Fruit fly (Drosophila melanogaster) whole organism, wandering third instar larva: ENCODE data around the gene CG17472.
A peak's percentile ranks its signal among the peaks of the same experiment; 100 is the strongest.

Experiments used
- CG32264 ChIP-seq: fragments of 200-800 bp; sonication (Bioruptor generic); optimal IDR thresholded peaks from 2 replicates; lab custom pipeline; 2016; ENCODE audit warnings: missing biosample characterization, missing genetic modification characterization
- CG9705 ChIP-seq: fragments of 200-800 bp; sonication (Bioruptor generic); optimal IDR thresholded peaks from 2 replicates; lab custom pipeline; 2018; ENCODE audit warnings: missing biosample characterization, mild to moderate bottlenecking, missing genetic modification characterization
- GATAd ChIP-seq: sonication (Bioruptor generic); optimal IDR thresholded peaks from 2 replicates; lab custom pipeline; 2016; ENCODE audit warnings: missing biosample characterization, missing genetic modification characterization
- HLH106 ChIP-seq: fragments of 200-800 bp; optimal IDR thresholded peaks from 3 replicates; lab custom pipeline; 2019; ENCODE audit warnings: missing biosample characterization, mild to moderate bottlenecking, missing genetic modification characterization, moderate library complexity
- Hnf4 ChIP-seq: fragments of 200-800 bp; sonication (Bioruptor generic); optimal IDR thresholded peaks from 2 replicates; lab custom pipeline; 2016; ENCODE audit warnings: missing biosample characterization, mild to moderate bottlenecking, missing genetic modification characterization
- Hr78 ChIP-seq: fragments of >200 bp; optimal IDR thresholded peaks from 2 replicates; lab custom pipeline; 2017; ENCODE audit warnings: missing biosample characterization, missing genetic modification characterization
- Hr83 ChIP-seq: fragments of 200-300 bp; sonication (Bioruptor generic); optimal IDR thresholded peaks from 2 replicates; lab custom pipeline; 2016; ENCODE audit warnings: missing biosample characterization, mild to moderate bottlenecking, missing genetic modification characterization, moderate library complexity; ENCODE audit not compliant: poor library complexity, severe bottlenecking
- Jra ChIP-seq: sonication (Bioruptor generic); optimal IDR thresholded peaks from 2 replicates; lab custom pipeline; 2016; ENCODE audit warnings: missing biosample characterization, missing genetic modification characterization
- Mio ChIP-seq: sonication (Bioruptor generic); optimal IDR thresholded peaks from 2 replicates; lab custom pipeline; 2016; ENCODE audit warnings: missing biosample characterization, missing genetic modification characterization
- Myc ChIP-seq: fragments of >200 bp; optimal IDR thresholded peaks from 2 replicates; lab custom pipeline; 2017
- N ChIP-seq: fragments of >200 bp; optimal IDR thresholded peaks from 2 replicates; lab custom pipeline; 2018; ENCODE audit warnings: missing biosample characterization, missing external identifiers, missing genetic modification characterization
- OdsH ChIP-seq: fragments of 200-800 bp; sonication (Bioruptor generic); optimal IDR thresholded peaks from 2 replicates; lab custom pipeline; 2016; ENCODE audit warnings: missing biosample characterization, mild to moderate bottlenecking, missing genetic modification characterization
- Rel ChIP-seq, 2 experiments: fragments of 200-800 bp; sonication (Bioruptor generic) in 1 of 2; optimal IDR thresholded peaks; 2 replicates in 1 of 2; 3 replicates in 1 of 2; lab custom pipeline; 2016 to 2019; ENCODE audit warnings: mild to moderate bottlenecking in 2 of 2, missing biosample characterization in 2 of 2, missing genetic modification characterization in 2 of 2, moderate library complexity in 1 of 2
- Sp1 ChIP-seq: fragments of 200-800 bp; sonication (Bioruptor generic); optimal IDR thresholded peaks from 3 replicates; lab custom pipeline; 2019; ENCODE audit warnings: missing biosample characterization, mild to moderate bottlenecking, missing genetic modification characterization, moderate library complexity
- Vsx2 ChIP-seq: fragments of 200-300, 225-300 bp; sonication (Bioruptor generic); optimal IDR thresholded peaks from 2 replicates; lab custom pipeline; 2018; ENCODE audit warnings: missing biosample characterization, missing genetic modification characterization; ENCODE audit not compliant: partially characterized antibody
- br ChIP-seq: fragments of 200-800 bp; sonication (Bioruptor generic); optimal IDR thresholded peaks from 2 replicates; lab custom pipeline; 2016; ENCODE audit warnings: missing biosample characterization, missing genetic modification characterization
- brk ChIP-seq: fragments of 200-800 bp; sonication (Bioruptor generic); optimal IDR thresholded peaks from 2 replicates; lab custom pipeline; 2016; ENCODE audit warnings: missing biosample characterization, mild to moderate bottlenecking, missing genetic modification characterization
- dl ChIP-seq, 2 experiments: fragments of 175-275, 200-275 bp in 1 of 2; fragments of 200-275 bp in 1 of 2; sonication (Bioruptor generic); optimal IDR thresholded peaks; lab custom pipeline; 2018; ENCODE audit warnings: mild to moderate bottlenecking in 2 of 2, missing biosample characterization in 2 of 2, missing genetic modification characterization in 2 of 2, moderate library complexity in 2 of 2; ENCODE audit not compliant: partially characterized antibody in 2 of 2, insufficient read depth in 1 of 2
- dmrt93B ChIP-seq: fragments of 200-800 bp; sonication (Bioruptor generic); optimal IDR thresholded peaks from 2 replicates; lab custom pipeline; 2018; ENCODE audit warnings: missing biosample characterization, mild to moderate bottlenecking, missing genetic modification characterization
- dsf ChIP-seq: sonication (Bioruptor generic); optimal IDR thresholded peaks from 2 replicates; lab custom pipeline; 2016; ENCODE audit warnings: missing biosample characterization, missing genetic modification characterization, borderline replicate concordance
- ey ChIP-seq: fragments of 200-800 bp; sonication (Bioruptor generic); optimal IDR thresholded peaks from 2 replicates; lab custom pipeline; 2016; ENCODE audit warnings: missing biosample characterization, missing genetic modification characterization
- foxo ChIP-seq, 2 experiments: fragments of 200-800 bp; sonication (Bioruptor generic); optimal IDR thresholded peaks; 2 replicates in 1 of 2; 3 replicates in 1 of 2; lab custom pipeline; 2016 to 2017; ENCODE audit warnings: missing biosample characterization in 2 of 2, missing genetic modification characterization in 2 of 2
- fru ChIP-seq: fragments of 200-800 bp; sonication (Bioruptor generic); optimal IDR thresholded peaks from 3 replicates; lab custom pipeline; 2016; ENCODE audit warnings: missing biosample characterization, mild to moderate bottlenecking, missing genetic modification characterization
- h ChIP-seq: fragments of 200-800 bp; sonication (Bioruptor generic); optimal IDR thresholded peaks from 3 replicates; lab custom pipeline; 2016; ENCODE audit warnings: missing biosample characterization, mild to moderate bottlenecking, missing genetic modification characterization
- jim ChIP-seq: fragments of 175-275, 200-325 bp; sonication (Bioruptor generic); optimal IDR thresholded peaks from 2 replicates; lab custom pipeline; 2016; ENCODE audit warnings: missing biosample characterization, mild to moderate bottlenecking, missing genetic modification characterization
- lola ChIP-seq: fragments of >200 bp; optimal IDR thresholded peaks from 2 replicates; lab custom pipeline; 2017; ENCODE audit warnings: missing biosample characterization, missing genetic modification characterization
- pan ChIP-seq: fragments of >200 bp; optimal IDR thresholded peaks from 2 replicates; lab custom pipeline; 2017
- psq ChIP-seq: fragments of 200-800 bp; sonication (Bioruptor generic); optimal IDR thresholded peaks from 3 replicates; lab custom pipeline; 2017; ENCODE audit warnings: missing biosample characterization, mild to moderate bottlenecking, missing genetic modification characterization, moderate library complexity
- rgr ChIP-seq: fragments of 200-800 bp; sonication (Bioruptor generic); optimal IDR thresholded peaks from 3 replicates; lab custom pipeline; 2016; ENCODE audit warnings: missing biosample characterization, mild to moderate bottlenecking, missing genetic modification characterization
- sv ChIP-seq: fragments of 200-800 bp; sonication (Bioruptor generic); optimal IDR thresholded peaks from 3 replicates; lab custom pipeline; 2016; ENCODE audit warnings: missing biosample characterization, missing genetic modification characterization
- tai ChIP-seq: sonication (Bioruptor generic); optimal IDR thresholded peaks from 2 replicates; lab custom pipeline; 2016; ENCODE audit warnings: missing biosample characterization, missing genetic modification characterization
- usp ChIP-seq: fragments of >200 bp; optimal IDR thresholded peaks from 2 replicates; lab custom pipeline; 2017; ENCODE audit warnings: missing biosample characterization, missing genetic modification characterization
- woc ChIP-seq: sonication (Bioruptor generic); optimal IDR thresholded peaks from 2 replicates; lab custom pipeline; 2016; ENCODE audit warnings: missing biosample characterization, mild to moderate bottlenecking, missing genetic modification characterization

The CG17472 gene

DNA sequence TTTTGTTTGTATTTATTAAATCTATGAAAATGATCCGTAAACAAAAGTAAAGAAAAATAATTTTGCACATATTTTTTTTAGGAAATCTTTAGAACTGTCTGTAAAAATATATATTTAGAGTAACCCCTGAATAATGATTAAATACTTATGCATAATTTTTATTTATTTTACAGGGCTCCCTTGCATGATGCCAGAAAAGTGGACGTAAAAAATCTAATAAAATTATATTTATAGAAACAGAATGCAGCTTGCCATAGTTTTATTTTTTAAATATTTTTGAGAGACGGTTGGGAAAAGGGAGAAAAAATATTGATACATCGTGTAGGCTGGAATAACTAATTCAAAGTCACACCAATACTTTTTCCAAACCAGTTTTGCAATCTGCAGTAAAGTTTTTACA, 14.3 kb downstream of the CG17472 start, which contains the start of gene CG18810:
CG18810 (plus strand) TSS at position 301 of the 400 bp plus-strand sequence.
- TF ChIP-seq woc (GFP tag; lab: Kevin White, UChicago): no peak
- no peak for TF ChIP-seq usp (GFP tag; lab: Kevin White, UChicago)
- TF ChIP-seq Hr83 (GFP tag; lab: Kevin White, UChicago): no peak
- TF ChIP-seq foxo (GFP tag; optimal IDR thresholded peaks at IDR 0.05; lab: Kevin White, UChicago): no peak
- TF ChIP-seq Hnf4 (GFP tag; lab: Kevin White, UChicago): no peak
- TF ChIP-seq ey: no peak
- TF ChIP-seq Sp1 (GFP tag; lab: Kevin White, UChicago): no peak
- no peak for TF ChIP-seq tai (GFP tag; lab: Kevin White, UChicago)
- TF ChIP-seq lola (GFP tag; lab: Kevin White, UChicago): no peak
- no peak for TF ChIP-seq jim (GFP tag; lab: Kevin White, UChicago)
- no peak for TF ChIP-seq CG32264 (GFP tag; lab: Kevin White, UChicago)
- TF ChIP-seq Myc (lab: Kevin White, UChicago): no peak
- TF ChIP-seq dmrt93B (GFP tag; lab: Kevin White, UChicago): no peak
- no peak for TF ChIP-seq N (GFP tag; lab: Kevin White, UChicago)
- TF ChIP-seq fru (GFP tag; lab: Kevin White, UChicago): no peak

DNA sequence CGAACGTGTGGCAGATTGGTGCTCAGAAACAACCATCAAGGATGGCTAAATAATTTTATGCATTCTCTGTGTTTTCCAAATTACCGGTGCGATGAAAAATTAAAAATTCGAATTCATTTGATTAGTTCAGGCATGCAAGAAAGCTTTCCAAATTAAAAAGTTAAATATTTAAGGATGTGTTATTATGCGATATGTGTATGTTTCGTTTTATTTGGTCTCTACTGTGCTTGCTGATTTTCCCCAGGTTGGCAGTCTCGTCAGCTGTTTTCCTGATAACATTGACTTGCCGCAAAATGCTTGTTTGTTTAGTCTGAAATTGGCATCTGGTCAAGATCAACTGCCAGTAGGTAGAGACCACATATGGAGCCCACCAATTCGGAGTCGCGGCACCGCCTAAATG, 15.6 kb downstream of the CG17472 start, which contains the start of gene CG2611:
CG2611 (plus strand) TSS at position 299 of the 400 bp plus-strand sequence.
- peak; percentile 77 for TF ChIP-seq woc (GFP tag; lab: Kevin White, UChicago)
- no peak for TF ChIP-seq psq (GFP tag; lab: Kevin White, UChicago)
- peak; percentile 63 for TF ChIP-seq h
- TF ChIP-seq ey: peak; percentile 39
- TF ChIP-seq Vsx2 (GFP tag; lab: Kevin White, UChicago): no peak
- no peak for TF ChIP-seq fru (GFP tag; lab: Kevin White, UChicago)
- TF ChIP-seq dsf: no peak
- no peak for TF ChIP-seq Hr78 (GFP tag; lab: Kevin White, UChicago)
- TF ChIP-seq HLH106 (tag; lab: Kevin White, UChicago): peak; percentile 55
- TF ChIP-seq OdsH (GFP tag; lab: Kevin White, UChicago): peak; percentile 60
- TF ChIP-seq CG9705: peak; percentile 32
- peak; percentile 79 for TF ChIP-seq Hr83 (GFP tag; lab: Kevin White, UChicago)
- TF ChIP-seq Rel (GFP tag; optimal IDR thresholded peaks at IDR 0.05; lab: Kevin White, UChicago): no peak
- no peak for TF ChIP-seq Rel (tag; optimal IDR thresholded peaks at IDR 0.05; lab: Kevin White, UChicago)
- TF ChIP-seq foxo (GFP tag; optimal IDR thresholded peaks at IDR 0.05; lab: Kevin White, UChicago): peak in 1 of 2 experiments; percentile 60
- TF ChIP-seq Jra: peak; percentile 15
- TF ChIP-seq rgr (GFP tag; lab: Kevin White, UChicago): peak; percentile 70
- no peak for TF ChIP-seq jim (GFP tag; lab: Kevin White, UChicago)
- TF ChIP-seq, all 38 proteins: peak for 10

DNA sequence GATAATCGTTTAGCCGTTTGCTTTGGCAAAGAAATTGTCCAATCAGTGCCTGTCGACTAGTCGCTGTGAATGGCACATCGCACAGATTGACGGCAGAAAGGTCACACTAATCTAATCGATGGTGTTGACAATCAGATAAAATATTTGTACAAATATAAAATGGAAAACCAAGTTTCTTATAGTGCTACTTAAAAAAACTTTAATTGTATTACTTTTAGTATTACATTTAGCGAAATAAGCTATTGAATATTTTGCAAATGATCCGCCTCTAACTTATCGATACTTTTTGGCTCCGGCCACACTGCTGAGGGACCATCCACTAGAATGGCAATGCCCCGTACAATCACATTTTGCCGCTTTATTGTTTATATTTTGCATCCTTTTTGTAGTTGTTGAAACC, 21.8 kb downstream of the CG17472 start, which contains the start of the genes brun and CG2614:
brun (minus strand) TSS at position 69 of the 400 bp plus-strand sequence.
CG2614 (plus strand) TSS at position 317 of the 400 bp plus-strand sequence.
- peak; percentile 89 for TF ChIP-seq woc (GFP tag; lab: Kevin White, UChicago)
- peak; percentile 81 for TF ChIP-seq GATAd
- no peak for TF ChIP-seq Rel (GFP tag; optimal IDR thresholded peaks at IDR 0.05; lab: Kevin White, UChicago)
- TF ChIP-seq Rel (tag; optimal IDR thresholded peaks at IDR 0.05; lab: Kevin White, UChicago): peak; percentile 37
- TF ChIP-seq sv (GFP tag; lab: Kevin White, UChicago): peak; percentile 74
- peak; percentile 67 for TF ChIP-seq Myc (lab: Kevin White, UChicago)
- no peak for TF ChIP-seq br (GFP tag; lab: Kevin White, UChicago)
- no peak for TF ChIP-seq dl (GFP tag; optimal IDR thresholded peaks at IDR 0.05; lab: Kevin White, UChicago; ENCODE audit: insufficient read depth in 1 of 2, partially characterized antibody in 2 of 2)
- TF ChIP-seq N (GFP tag; lab: Kevin White, UChicago): no peak
- peak in 1 of 2 experiments; percentile 84 for TF ChIP-seq foxo (GFP tag; optimal IDR thresholded peaks at IDR 0.05; lab: Kevin White, UChicago)
- peak; percentile 64 for TF ChIP-seq psq (GFP tag; lab: Kevin White, UChicago)
- TF ChIP-seq CG9705: peak; percentile 50
- no peak for TF ChIP-seq CG32264 (GFP tag; lab: Kevin White, UChicago)
- TF ChIP-seq rgr (GFP tag; lab: Kevin White, UChicago): peak; percentile 81
- TF ChIP-seq h: peak; percentile 83
- TF ChIP-seq HLH106 (tag; lab: Kevin White, UChicago): peak; percentile 74
- TF ChIP-seq ey: peak; percentile 77
- peak; percentile 47 for TF ChIP-seq Hr83 (GFP tag; lab: Kevin White, UChicago)
- peak; percentile 69 for TF ChIP-seq OdsH (GFP tag; lab: Kevin White, UChicago)

- TF ChIP-seq Sp1 (GFP tag; lab: Kevin White, UChicago): no peak
- TF ChIP-seq pan (lab: Kevin White, UChicago): no peak
- no peak for TF ChIP-seq fru (GFP tag; lab: Kevin White, UChicago)
- no peak for TF ChIP-seq brk (GFP tag; lab: Kevin White, UChicago)
- no peak for TF ChIP-seq jim (GFP tag; lab: Kevin White, UChicago)
- no peak for TF ChIP-seq h
- no peak for TF ChIP-seq ey
- no peak for TF ChIP-seq Jra
- TF ChIP-seq foxo (GFP tag; optimal IDR thresholded peaks at IDR 0.05; lab: Kevin White, UChicago): no peak
- TF ChIP-seq Rel (GFP tag; optimal IDR thresholded peaks at IDR 0.05; lab: Kevin White, UChicago): no peak
- TF ChIP-seq Rel (tag; optimal IDR thresholded peaks at IDR 0.05; lab: Kevin White, UChicago): no peak
- TF ChIP-seq Myc (lab: Kevin White, UChicago): no peak
- no peak for TF ChIP-seq sv (GFP tag; lab: Kevin White, UChicago)
- no peak for TF ChIP-seq woc (GFP tag; lab: Kevin White, UChicago)
- no peak for TF ChIP-seq Mio (GFP tag; lab: Kevin White, UChicago)
These were observed 26.8 kb downstream of the CG17472 start for dm6 chr2L:20661071-20661470.
